Fruit fly (Drosophila melanogaster) whole organism, embryonic: ENCODE measurements around the gene Dpm2.
A peak's percentile ranks its signal among the peaks of the same experiment; 100 is the strongest.

Experiments used
- CG3065 ChIP-seq: fragments of 200-800 bp; sonication (Bioruptor generic); optimal IDR thresholded peaks from 2 replicates; lab custom pipeline; 2016; ENCODE audit warnings: missing biosample characterization, missing genetic modification characterization
- CG8388 ChIP-seq: fragments of 200-800 bp; sonication (Bioruptor generic); optimal IDR thresholded peaks from 2 replicates; lab custom pipeline; 2019; ENCODE audit warnings: missing biosample characterization, mild to moderate bottlenecking, missing genetic modification characterization, moderate library complexity
- E2f1 ChIP-seq: fragments of 200-800 bp; sonication (Bioruptor generic); IDR thresholded peaks from 2 replicates; pipeline ENCODE4 v1.3.6; 2022; ENCODE audit warnings: missing biosample characterization, missing genetic modification characterization
- chinmo ChIP-seq: fragments of 200-800 bp; sonication (Bioruptor generic); IDR thresholded peaks from 4 replicates; pipeline ENCODE4 v1.3.6; 2022; ENCODE audit warnings: missing biosample characterization, missing genetic modification characterization; ENCODE audit not compliant: partially characterized antibody
- ci ChIP-seq: fragments of 200-800 bp; sonication (Bioruptor generic); IDR thresholded peaks from 3 replicates; pipeline ENCODE4 v1.3.6; 2022; ENCODE audit warnings: missing biosample characterization, missing genetic modification characterization
- ham ChIP-seq: fragments of 200-800 bp; sonication (Bioruptor generic); IDR thresholded peaks from 2 replicates; pipeline ENCODE4 v1.3.6; 2022; ENCODE audit warnings: missing biosample characterization, missing genetic modification characterization
- ind ChIP-seq: fragments of 200-800 bp; sonication (Bioruptor generic); optimal IDR thresholded peaks from 3 replicates; lab custom pipeline; 2016; ENCODE audit warnings: missing biosample characterization, missing genetic modification characterization
- zfh1 ChIP-seq: fragments of 200-800 bp; sonication (Bioruptor generic); IDR thresholded peaks from 3 replicates; pipeline ENCODE4 v1.3.6; 2022; ENCODE audit warnings: missing biosample characterization, missing genetic modification characterization

DNA sequence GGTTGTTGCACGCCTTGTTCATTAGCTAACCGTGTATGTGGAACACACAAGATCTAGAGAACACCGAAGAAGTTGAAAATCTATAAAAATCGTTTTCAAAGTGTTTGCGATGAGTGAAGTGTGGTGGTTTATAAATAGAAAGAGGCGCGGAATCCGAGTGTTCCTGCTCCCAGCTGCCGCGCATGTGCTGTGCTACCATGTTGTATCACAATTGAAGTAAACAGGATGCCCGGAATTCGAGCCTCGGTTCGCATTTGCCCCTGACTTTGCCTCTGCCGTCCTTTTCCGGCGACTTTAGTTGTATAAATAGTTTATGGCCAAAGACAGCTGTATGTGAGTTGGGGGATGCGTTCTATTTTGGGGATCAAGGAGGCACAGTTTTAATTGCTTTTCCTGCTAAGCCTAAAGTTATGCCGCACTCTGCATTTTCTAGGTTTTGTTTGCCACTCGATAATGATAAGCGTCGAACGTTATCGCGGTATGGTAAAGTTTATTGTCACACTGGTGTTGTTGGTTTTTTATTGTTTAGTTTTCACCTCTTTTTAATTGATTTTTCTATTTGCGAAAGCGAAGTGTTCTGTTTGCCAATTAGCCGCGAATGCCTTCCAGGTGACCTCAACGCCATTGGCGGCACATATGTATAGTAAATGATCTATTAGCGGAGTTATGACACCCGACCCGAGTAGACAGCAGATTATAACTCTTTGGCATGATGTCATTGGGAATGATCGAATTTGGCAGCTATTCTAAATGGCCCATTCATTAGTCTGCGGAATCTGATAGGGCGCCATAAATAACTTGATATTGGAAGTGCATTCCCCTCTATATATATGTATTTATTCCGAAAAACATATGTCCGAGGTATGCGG is 29.8 kb downstream of the Dpm2 start:
- TF ChIP-seq zfh1 (GFP tag; lab: Robert Waterston, UW) (no peak), CG3065 (GFP tag; lab: Kevin White, UChicago) (no peak), ci (GFP tag; lab: Robert Waterston, UW) (no peak), ham (no peak), E2f1 (no peak), CG8388 (no peak), ind (GFP tag; lab: Kevin White, UChicago) (no peak), chinmo (0 out of 4 replicates have a peak, but pooled peaks have one; percentile 21)
